Fruit fly (Drosophila melanogaster) Kc167 (cell line): ENCODE results near the gene smo.

ENCODE experiments used
- Myc ChIP-seq: fragments of >200 bp; optimal IDR thresholded peaks from 2 replicates; lab custom pipeline; 2017; ENCODE audit warnings: missing external identifiers
- Sin3A ChIP-seq: fragments of >200 bp; optimal IDR thresholded peaks from 2 replicates; lab custom pipeline; 2018; ENCODE audit warnings: missing external identifiers
- h ChIP-seq: fragments of >200 bp; optimal IDR thresholded peaks from 3 replicates; lab custom pipeline; 2018; ENCODE audit warnings: missing external identifiers
- insv ChIP-seq: fragments of >200 bp; optimal IDR thresholded peaks from 3 replicates; lab custom pipeline; 2018; ENCODE audit warnings: missing external identifiers

dm6 chr2L:278134-278533, 752 bp downstream of the smo start, which contains the start of gene CG17078:
- TF ChIP-seq h: no peak
- TF ChIP-seq Myc: no peak
- TF ChIP-seq insv (lab: Kevin White, UChicago): no peak
- TF ChIP-seq Sin3A (lab: Kevin White, UChicago): no peak
